Worm (Caenorhabditis elegans) whole organism, early embryonic: ENCODE data around the gene C03A3.1.

Experiments
- B0310.2 ChIP-seq: sonication (generic microtip); optimal IDR thresholded peaks from 2 replicates; lab custom pipeline; 2016; ENCODE audit warnings: mild to moderate bottlenecking, missing genetic modification characterization, missing compliant biosample characterization
- aly-1 ChIP-seq: sonication (generic microtip); optimal IDR thresholded peaks from 2 replicates; lab custom pipeline; 2016; ENCODE audit warnings: missing genetic modification characterization, missing compliant biosample characterization
- ama-1 ChIP-seq: fragments of 150-350 bp; optimal IDR thresholded peaks from 2 replicates; lab custom pipeline; 2014
- ceh-13 ChIP-seq: fragments of 200-800 bp; sonication (Bioruptor generic); optimal IDR thresholded peaks from 2 replicates; lab custom pipeline; 2018; ENCODE audit warnings: mild to moderate bottlenecking, missing genetic modification characterization, missing compliant biosample characterization
- flt-1 ChIP-seq: fragments of 200-800 bp; sonication (Bioruptor generic); IDR thresholded peaks from 2 replicates; pipeline ENCODE4 v1.3.6; 2022; ENCODE audit warnings: missing genetic modification characterization, missing compliant biosample characterization
- hmbx-1 ChIP-seq: sonication (generic microtip); optimal IDR thresholded peaks from 2 replicates; lab custom pipeline; 2016; ENCODE audit warnings: mild to moderate bottlenecking, missing genetic modification characterization, missing compliant biosample characterization
- hnd-1 ChIP-seq: sonication (generic microtip); optimal IDR thresholded peaks from 2 replicates; lab custom pipeline; 2016; ENCODE audit warnings: missing genetic modification characterization, missing compliant biosample characterization
- scrt-1 ChIP-seq: fragments of 200-800 bp; sonication (Bioruptor generic); IDR thresholded peaks from 2 replicates; pipeline ENCODE4 v1.3.6; 2022; ENCODE audit warnings: missing genetic modification characterization, missing compliant biosample characterization
- sea-1 ChIP-seq: fragments of 200-800 bp; sonication (Bioruptor generic); conservative IDR thresholded peaks from 2 replicates; pipeline ENCODE4 v1.3.6; 2022; ENCODE audit warnings: missing genetic modification characterization, missing compliant biosample characterization
- tbx-11 ChIP-seq: fragments of 200-800 bp; sonication (Bioruptor generic); IDR thresholded peaks from 2 replicates; pipeline ENCODE4 v1.3.6; 2022; ENCODE audit warnings: missing genetic modification characterization, missing compliant biosample characterization
- tbx-37 ChIP-seq: fragments of 200-800 bp; sonication (Bioruptor generic); conservative IDR thresholded peaks from 2 replicates; pipeline ENCODE4 v1.3.6; 2022; ENCODE audit warnings: missing genetic modification reagents, missing genetic modification characterization, missing compliant biosample characterization

DNA sequence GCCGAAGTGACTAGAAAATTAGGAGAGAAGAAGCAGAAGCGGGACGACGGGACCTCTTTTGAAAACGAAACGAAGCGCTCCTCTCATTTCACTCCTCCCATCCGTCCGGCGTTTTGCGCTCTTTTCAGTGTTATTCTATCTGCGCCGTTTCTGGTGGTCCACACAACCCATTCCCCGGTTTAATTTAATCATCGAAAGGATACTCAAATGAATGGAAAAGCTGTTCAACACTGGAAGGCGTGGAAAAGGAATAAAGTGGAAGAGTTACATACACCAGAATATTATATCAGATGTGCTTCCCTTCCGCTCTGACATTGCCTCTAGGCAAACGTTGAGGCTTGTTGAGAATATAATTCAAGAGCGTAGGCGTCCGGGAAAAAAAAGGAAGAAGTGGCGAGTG, 12.1 kb upstream of the C03A3.1 start:
- TF ChIP-seq ama-1 (no peak), tbx-37 (GFP tag; lab: Robert Waterston, UW) (no peak), B0310.2 (no peak), scrt-1 (no peak), flt-1 (GFP tag; lab: Robert Waterston, UW) (no peak), hnd-1 (tag; lab: Kevin White, UChicago) (no peak), hmbx-1 (tag; lab: Kevin White, UChicago) (no peak), aly-1 (tag; lab: Kevin White, UChicago) (no peak), ceh-13 (GFP tag; lab: Kevin White, UChicago) (no peak), sea-1 (GFP tag; lab: Robert Waterston, UW) (no peak), tbx-11 (GFP tag; lab: Robert Waterston, UW) (no peak)
